Fruit fly (Drosophila melanogaster): ENCODE data around the gene Cad96Cb.

Gene Cad96Cb

dm6 chr3R:25176517-25176916 lies 55.6 kb downstream of the Cad96Cb start:
- TF ChIP-seq fru (GFP tag; optimal IDR thresholded peaks at IDR 0.05) (no peak), foxo (GFP tag; optimal IDR thresholded peaks at IDR 0.05) (peak in 1 of 2 experiments; percentile 11)

DNA sequence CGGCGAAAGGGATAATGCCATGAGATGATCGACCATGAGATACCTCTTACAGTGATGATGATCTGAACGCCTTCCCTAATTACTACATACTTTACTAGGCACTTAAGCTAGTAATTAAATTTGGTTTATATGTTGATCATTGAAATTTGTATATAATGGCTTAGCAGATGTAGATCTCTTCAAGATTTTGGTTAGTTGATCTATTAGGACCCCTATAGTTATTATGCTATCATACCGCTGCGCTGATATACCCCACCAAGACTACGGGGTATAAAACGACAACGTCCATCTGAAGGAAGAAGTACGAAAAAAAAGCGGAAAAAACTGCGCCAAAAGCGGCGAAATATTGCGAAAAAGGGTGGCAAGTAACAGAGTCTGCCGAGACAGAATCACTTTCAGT lies 57.9 kb downstream of the Cad96Cb start:
- TF ChIP-seq h (GFP tag; optimal IDR thresholded peaks at IDR 0.05) = peak; percentile 59
- peak; percentile 56 for TF ChIP-seq Hnf4 (GFP tag; optimal IDR thresholded peaks at IDR 0.05)
- no peak for TF ChIP-seq Hr83 (GFP tag; optimal IDR thresholded peaks at IDR 0.05; ENCODE audit: poor library complexity, severe bottlenecking)
- TF ChIP-seq OdsH (GFP tag; optimal IDR thresholded peaks at IDR 0.05) = peak; percentile 64
- TF ChIP-seq Hr78 (GFP tag; optimal IDR thresholded peaks at IDR 0.05) = no peak
- TF ChIP-seq br (GFP tag; optimal IDR thresholded peaks at IDR 0.05) = peak; percentile 70
- peak; percentile 70 for TF ChIP-seq Sp1 (GFP tag; optimal IDR thresholded peaks at IDR 0.05)
- TF ChIP-seq ey (GFP tag; optimal IDR thresholded peaks at IDR 0.05) = peak; percentile 78
- no peak for TF ChIP-seq Dif (GFP tag; optimal IDR thresholded peaks at IDR 0.05; ENCODE audit: partially characterized antibody)
- no peak for TF ChIP-seq Dfd (GFP tag; optimal IDR thresholded peaks at IDR 0.05)
- TF ChIP-seq psq (GFP tag; optimal IDR thresholded peaks at IDR 0.05) = peak; percentile 67
- TF ChIP-seq GATAd (GFP tag; optimal IDR thresholded peaks at IDR 0.05) = no peak
- peak; percentile 64 for TF ChIP-seq dmrt93B (GFP tag; optimal IDR thresholded peaks at IDR 0.05)
- TF ChIP-seq fru (GFP tag; optimal IDR thresholded peaks at IDR 0.05) = peak; percentile 80
- TF ChIP-seq jim (GFP tag; optimal IDR thresholded peaks at IDR 0.05) = no peak
- no peak for TF ChIP-seq sv (GFP tag; optimal IDR thresholded peaks at IDR 0.05)
- TF ChIP-seq Mio (GFP tag; optimal IDR thresholded peaks at IDR 0.05) = no peak
- TF ChIP-seq foxo (GFP tag; optimal IDR thresholded peaks at IDR 0.05) = peak in 1 of 2 experiments; percentile 79
- TF ChIP-seq Myc (optimal IDR thresholded peaks at IDR 0.05) = no peak
- TF ChIP-seq pan (optimal IDR thresholded peaks at IDR 0.05) = peak; percentile 46
- peak; percentile 57 for TF ChIP-seq rgr (GFP tag; optimal IDR thresholded peaks at IDR 0.05)
- no peak for TF ChIP-seq Vsx2 (GFP tag; optimal IDR thresholded peaks at IDR 0.05; ENCODE audit: partially characterized antibody)
- TF ChIP-seq Abd-B (GFP tag; optimal IDR thresholded peaks at IDR 0.05) = no peak
- TF ChIP-seq sage (GFP tag; optimal IDR thresholded peaks at IDR 0.05) = no peak
- TF ChIP-seq CrebA (GFP tag; optimal IDR thresholded peaks at IDR 0.05; ENCODE audit: borderline replicate concordance) = no peak
- TF ChIP-seq lola (GFP tag; optimal IDR thresholded peaks at IDR 0.05) = no peak
- no peak for TF ChIP-seq tai (GFP tag; optimal IDR thresholded peaks at IDR 0.05)
- TF ChIP-seq Rel (GFP tag; optimal IDR thresholded peaks at IDR 0.05) = no peak
- TF ChIP-seq Rel (tag; optimal IDR thresholded peaks at IDR 0.05) = peak; percentile 2
- peak; percentile 18 for TF ChIP-seq Jra (GFP tag; optimal IDR thresholded peaks at IDR 0.05)
- peak; percentile 78 for TF ChIP-seq HLH106 (tag; optimal IDR thresholded peaks at IDR 0.05)
- TF ChIP-seq CG9705 (GFP tag; optimal IDR thresholded peaks at IDR 0.05) = peak; percentile 39
- no peak for TF ChIP-seq CG32264 (GFP tag; optimal IDR thresholded peaks at IDR 0.05)
- peak; percentile 47 for TF ChIP-seq brk (GFP tag; optimal IDR thresholded peaks at IDR 0.05)
- no peak for TF ChIP-seq dsf (GFP tag; optimal IDR thresholded peaks at IDR 0.05; ENCODE audit: borderline replicate concordance)
- no peak for TF ChIP-seq N (GFP tag; optimal IDR thresholded peaks at IDR 0.05)
- TF ChIP-seq woc (GFP tag; optimal IDR thresholded peaks at IDR 0.05) = peak; percentile 87
- no peak for TF ChIP-seq usp (GFP tag; optimal IDR thresholded peaks at IDR 0.05)
- TF ChIP-seq dl (GFP tag; optimal IDR thresholded peaks at IDR 0.05; ENCODE audit: insufficient read depth in 1 of 2, partially characterized antibody in 2 of 2) = no peak

Data from whole organism, wandering third instar larva.